Worm (Caenorhabditis elegans) whole organism, L3 larva: ENCODE results near the gene F43E2.1.

Experiments used
- aly-2 ChIP-seq: fragments of 150-350 bp; optimal IDR thresholded peaks from 2 replicates; lab custom pipeline; 2014; ENCODE audit warnings: missing biosample characterization, missing genetic modification characterization
- ceh-28 ChIP-seq: fragments of 150-350 bp; optimal IDR thresholded peaks from 2 replicates; lab custom pipeline; 2014; ENCODE audit warnings: missing biosample characterization, missing genetic modification reagents, missing genetic modification characterization
- elt-1 ChIP-seq: fragments of 150-350 bp; optimal IDR thresholded peaks from 2 replicates; lab custom pipeline; 2014; ENCODE audit warnings: missing biosample characterization, missing genetic modification characterization
- elt-3 ChIP-seq, 3 experiments: fragments of 150-350 bp in 1 of 3; sonication (generic microtip) in 2 of 3; optimal IDR thresholded peaks; 2 replicates in 2 of 3; 4 replicates in 1 of 3; lab custom pipeline; 2014 to 2017; ENCODE audit warnings: missing biosample characterization in 3 of 3, missing genetic modification characterization in 3 of 3
- nhr-11 ChIP-seq: fragments of 150-350 bp; optimal IDR thresholded peaks from 2 replicates; lab custom pipeline; 2014; ENCODE audit warnings: missing biosample characterization, missing genetic modification characterization
- nhr-237 ChIP-seq: fragments of 150-350 bp; optimal IDR thresholded peaks from 2 replicates; lab custom pipeline; 2014; ENCODE audit warnings: missing biosample characterization, missing genetic modification characterization
- tbx-2 ChIP-seq: sonication (generic microtip); optimal IDR thresholded peaks from 2 replicates; lab custom pipeline; 2016; ENCODE audit warnings: mild to moderate bottlenecking, missing genetic modification characterization, missing compliant biosample characterization

ce11 chrII:7338995-7339394 is 36.1 kb upstream of the F43E2.1 start, which contains the start of gene nhr-21:
- TF ChIP-seq elt-1 (tag; lab: Kevin White, UChicago) (no peak), nhr-237 (tag; lab: Kevin White, UChicago) (no peak), ceh-28 (tag; lab: Kevin White, UChicago) (peak; percentile 10), tbx-2 (tag; lab: Kevin White, UChicago) (no peak), nhr-11 (no peak), elt-3 (tag; optimal IDR thresholded peaks at IDR 0.05; lab: Kevin White, UChicago) (peak in 1 of 3 experiments; percentile 56), aly-2 (tag; lab: Kevin White, UChicago) (no peak)
